Worm (Caenorhabditis elegans) whole organism, young adult: ENCODE data around the gene mtq-2.

Source experiments
- D2030.7 ChIP-seq: fragments of 200-800 bp; sonication (Bioruptor generic); IDR thresholded peaks from 2 replicates; pipeline ENCODE4 v1.3.6; 2022; ENCODE audit warnings: missing genetic modification reagents, missing genetic modification characterization, missing compliant biosample characterization
- K12H6.12 ChIP-seq: fragments of 200-800 bp; sonication (Bioruptor generic); optimal IDR thresholded peaks from 2 replicates; lab custom pipeline; 2018; ENCODE audit warnings: mild to moderate bottlenecking, missing genetic modification characterization, missing compliant biosample characterization
- athp-1 ChIP-seq: sonication (generic microtip); optimal IDR thresholded peaks from 2 replicates; lab custom pipeline; 2017; ENCODE audit warnings: mild to moderate bottlenecking, missing genetic modification characterization, missing compliant biosample characterization
- bed-1 ChIP-seq: fragments of 200-800 bp; sonication (Bioruptor generic); IDR thresholded peaks from 2 replicates; pipeline ENCODE4 v1.3.6; 2022; ENCODE audit warnings: missing genetic modification reagents, missing genetic modification characterization, missing compliant biosample characterization
- ceh-100 ChIP-seq: fragments of 200-800 bp; sonication (Bioruptor generic); IDR thresholded peaks from 2 replicates; pipeline ENCODE4 v1.3.6; 2022; ENCODE audit warnings: missing genetic modification reagents, missing genetic modification characterization, missing compliant biosample characterization
- ceh-79 ChIP-seq: sonication (generic microtip); optimal IDR thresholded peaks from 2 replicates; lab custom pipeline; 2017; ENCODE audit warnings: mild to moderate bottlenecking, missing genetic modification characterization, missing compliant biosample characterization
- egl-18 ChIP-seq: fragments of 200-800 bp; sonication (Bioruptor generic); IDR thresholded peaks from 2 replicates; pipeline ENCODE4 v1.3.6; 2022; ENCODE audit warnings: missing genetic modification reagents, missing genetic modification characterization, missing compliant biosample characterization
- mxl-1 ChIP-seq: sonication (generic microtip); optimal IDR thresholded peaks from 2 replicates; lab custom pipeline; 2016; ENCODE audit warnings: missing genetic modification characterization, missing compliant biosample characterization
- tlf-1 ChIP-seq: fragments of 200-800 bp; sonication (Bioruptor generic); optimal IDR thresholded peaks from 2 replicates; lab custom pipeline; 2018; ENCODE audit warnings: mild to moderate bottlenecking, missing genetic modification characterization, missing compliant biosample characterization
- unc-130 ChIP-seq: sonication (generic microtip); optimal IDR thresholded peaks from 2 replicates; lab custom pipeline; 2016; ENCODE audit warnings: missing genetic modification reagents, missing genetic modification characterization, missing compliant biosample characterization
- unc-62 ChIP-seq: fragments of 150-350 bp; optimal IDR thresholded peaks from 2 replicates; lab custom pipeline; 2014; ENCODE audit warnings: missing biosample characterization, missing genetic modification reagents, missing genetic modification characterization

DNA sequence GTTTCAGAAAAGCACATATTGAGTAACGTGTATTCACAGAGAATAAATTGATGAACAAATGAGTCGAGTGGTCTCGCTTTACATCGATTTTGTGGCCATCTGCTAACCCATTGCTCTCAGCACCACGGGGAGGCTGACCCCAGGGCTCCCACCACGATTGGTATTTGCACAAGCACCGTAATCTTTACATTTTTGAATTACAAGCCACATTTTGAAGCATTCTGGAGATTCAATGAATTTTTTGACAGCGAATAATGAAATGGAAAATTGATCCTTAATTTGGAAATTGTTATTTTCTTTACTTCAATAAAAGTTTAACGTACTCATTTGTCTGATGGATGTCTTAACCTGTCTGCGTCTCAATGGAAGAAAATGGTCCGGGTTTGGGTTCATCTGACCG is 43.7 kb downstream of the mtq-2 start, which contains the start of gene C40A11.6:
- no peak for TF ChIP-seq mxl-1 (tag; lab: Kevin White, UChicago)
- TF ChIP-seq D2030.7 (GFP tag; lab: Robert Waterston, UW) = no peak
- no peak for TF ChIP-seq tlf-1 (GFP tag; lab: Kevin White, UChicago)
- no peak for TF ChIP-seq athp-1
- no peak for TF ChIP-seq egl-18 (GFP tag; lab: Robert Waterston, UW)
- TF ChIP-seq ceh-100 = no peak
- no peak for TF ChIP-seq unc-130 (GFP tag; lab: Kevin White, UChicago)
- TF ChIP-seq ceh-79 (tag; lab: Kevin White, UChicago) = no peak
- no peak for TF ChIP-seq unc-62 (GFP tag; lab: Kevin White, UChicago)
- TF ChIP-seq bed-1 (GFP tag; lab: Robert Waterston, UW) = no peak
- no peak for TF ChIP-seq K12H6.12
